Fruit fly (Drosophila melanogaster) whole organism, embryonic: ENCODE data around the gene deltaCOP.
A peak's percentile ranks its signal among the peaks of the same experiment; 100 is the strongest.

ENCODE experiments used
- Abd-B ChIP-seq: fragments of 200-800 bp; sonication (Bioruptor generic); optimal IDR thresholded peaks from 2 replicates; lab custom pipeline; 2018; ENCODE audit warnings: missing biosample characterization, mild to moderate bottlenecking, missing genetic modification characterization, moderate library complexity
- Asciz ChIP-seq: fragments of 200-800 bp; sonication (Bioruptor generic); optimal IDR thresholded peaks from 2 replicates; lab custom pipeline; 2017; ENCODE audit warnings: missing biosample characterization, mild to moderate bottlenecking, missing genetic modification characterization, missing genetic modification reagents
- Bdp1 ChIP-seq: fragments of 200-800 bp; sonication (Bioruptor generic); optimal IDR thresholded peaks from 3 replicates; lab custom pipeline; 2016; ENCODE audit warnings: missing biosample characterization, missing genetic modification characterization
- Blimp-1 ChIP-seq: fragments of 200-800 bp; sonication (Bioruptor generic); optimal IDR thresholded peaks from 3 replicates; lab custom pipeline; 2018; ENCODE audit warnings: missing biosample characterization, missing genetic modification characterization, mild to moderate bottlenecking, moderate library complexity, missing genetic modification reagents
- BtbVII ChIP-seq: fragments of 200-800 bp; sonication (Bioruptor generic); optimal IDR thresholded peaks from 3 replicates; lab custom pipeline; 2017; ENCODE audit warnings: missing biosample characterization, mild to moderate bottlenecking, missing genetic modification characterization
- CG10543 ChIP-seq: fragments of 200-800 bp; sonication (Bioruptor generic); optimal IDR thresholded peaks from 3 replicates; lab custom pipeline; 2017; ENCODE audit warnings: missing biosample characterization, mild to moderate bottlenecking, missing genetic modification characterization, moderate library complexity
- CG12219 ChIP-seq: fragments of 200-800 bp; sonication (Bioruptor generic); optimal IDR thresholded peaks from 3 replicates; lab custom pipeline; 2018; ENCODE audit warnings: missing biosample characterization, mild to moderate bottlenecking, missing genetic modification characterization
- CG13296 ChIP-seq: fragments of 200-800 bp; sonication (Bioruptor generic); optimal IDR thresholded peaks from 3 replicates; lab custom pipeline; 2018; ENCODE audit warnings: missing biosample characterization, mild to moderate bottlenecking, missing genetic modification characterization
- CG15514 ChIP-seq: fragments of 200-800 bp; sonication (Bioruptor generic); optimal IDR thresholded peaks from 3 replicates; lab custom pipeline; 2017; ENCODE audit warnings: missing biosample characterization, missing genetic modification characterization, mild to moderate bottlenecking, moderate library complexity, missing genetic modification reagents
- CG15696 ChIP-seq: fragments of 200-800 bp; sonication (Bioruptor generic); optimal IDR thresholded peaks from 2 replicates; lab custom pipeline; 2019; ENCODE audit warnings: missing biosample characterization, mild to moderate bottlenecking, missing genetic modification characterization, moderate library complexity
- CG18476 ChIP-seq: fragments of 200-800 bp; sonication (Bioruptor generic); optimal IDR thresholded peaks from 2 replicates; lab custom pipeline; 2016; ENCODE audit warnings: missing biosample characterization, mild to moderate bottlenecking, missing genetic modification characterization
- CG3995 ChIP-seq: fragments of 200-800 bp; sonication (Bioruptor generic); optimal IDR thresholded peaks from 3 replicates; lab custom pipeline; 2016; ENCODE audit warnings: missing biosample characterization, missing genetic modification characterization
- CG7839 ChIP-seq: fragments of 200-800 bp; sonication (Bioruptor generic); optimal IDR thresholded peaks from 3 replicates; lab custom pipeline; 2018; ENCODE audit warnings: missing biosample characterization, mild to moderate bottlenecking, missing genetic modification characterization, moderate library complexity
- CG8359 ChIP-seq: fragments of 200-800 bp; sonication (Bioruptor generic); optimal IDR thresholded peaks from 2 replicates; lab custom pipeline; 2017; ENCODE audit warnings: missing biosample characterization, mild to moderate bottlenecking, missing genetic modification characterization, borderline replicate concordance
- D19A ChIP-seq: fragments of 200-800 bp; optimal IDR thresholded peaks from 3 replicates; lab custom pipeline; 2019; ENCODE audit warnings: missing biosample characterization, mild to moderate bottlenecking, missing genetic modification characterization, moderate library complexity
- Drgx ChIP-seq: fragments of 200-800 bp; sonication (Bioruptor generic); IDR thresholded peaks from 2 replicates; pipeline ENCODE4 v1.3.6; 2022; ENCODE audit warnings: missing biosample characterization, missing genetic modification characterization
- HHEX ChIP-seq: fragments of 200-800 bp; sonication (Bioruptor generic); optimal IDR thresholded peaks from 3 replicates; lab custom pipeline; 2017; ENCODE audit warnings: missing biosample characterization, mild to moderate bottlenecking, missing genetic modification characterization, missing genetic modification reagents
- HLH4C ChIP-seq: fragments of 200-800 bp; sonication (Bioruptor generic); IDR thresholded peaks from 3 replicates; pipeline ENCODE4 v1.3.6; 2022; ENCODE audit warnings: missing biosample characterization, missing genetic modification characterization; ENCODE audit not compliant: partially characterized antibody
- Myb ChIP-seq: fragments of 200-800 bp; sonication (Bioruptor generic); optimal IDR thresholded peaks from 2 replicates; lab custom pipeline; 2016; ENCODE audit warnings: missing biosample characterization, missing genetic modification characterization
- Nf-YA ChIP-seq: fragments of 200-800 bp; sonication (Bioruptor generic); IDR thresholded peaks from 2 replicates; pipeline ENCODE4 v1.3.6; 2022; ENCODE audit warnings: missing biosample characterization, missing genetic modification characterization
- Nf-YC ChIP-seq: fragments of 200-800 bp; optimal IDR thresholded peaks from 3 replicates; lab custom pipeline; 2019; ENCODE audit warnings: missing biosample characterization, mild to moderate bottlenecking, missing genetic modification characterization, moderate library complexity
- NfI ChIP-seq: fragments of 200-800 bp; sonication (Bioruptor generic); optimal IDR thresholded peaks from 3 replicates; lab custom pipeline; 2018; ENCODE audit warnings: missing biosample characterization, mild to moderate bottlenecking, missing genetic modification characterization, moderate library complexity
- Pdp1 ChIP-seq, 2 experiments: fragments of 200-800 bp; sonication (Bioruptor generic); optimal IDR thresholded peaks; 3 replicates each; lab custom pipeline; 2016; ENCODE audit warnings: missing biosample characterization in 2 of 2, missing genetic modification characterization in 2 of 2, mild to moderate bottlenecking in 1 of 2, moderate library complexity in 1 of 2
- Tbp ChIP-seq: fragments of >200 bp; optimal IDR thresholded peaks from 2 replicates; lab custom pipeline; 2018; ENCODE audit warnings: missing biosample characterization, missing genetic modification characterization
- Xbp1 ChIP-seq: fragments of 200-800 bp; sonication (Bioruptor generic); optimal IDR thresholded peaks from 3 replicates; lab custom pipeline; 2016; ENCODE audit warnings: missing biosample characterization, mild to moderate bottlenecking, missing genetic modification characterization
- abd-A ChIP-seq: fragments of 200-800 bp; sonication (Bioruptor generic); optimal IDR thresholded peaks from 3 replicates; lab custom pipeline; 2019; ENCODE audit warnings: missing biosample characterization, mild to moderate bottlenecking, missing genetic modification characterization, moderate library complexity
- chif ChIP-seq, 2 experiments: fragments of 200-800 bp; sonication (Bioruptor generic); optimal IDR thresholded peaks; 3 replicates each; lab custom pipeline; 2016; ENCODE audit warnings: missing biosample characterization in 2 of 2, missing genetic modification characterization in 2 of 2
- crc ChIP-seq: fragments of 200-800 bp; sonication (Bioruptor generic); optimal IDR thresholded peaks from 2 replicates; lab custom pipeline; 2016; ENCODE audit warnings: missing biosample characterization, missing genetic modification characterization
- crol ChIP-seq: fragments of 200-800 bp; sonication (Bioruptor generic); IDR thresholded peaks from 2 replicates; pipeline ENCODE4 v1.3.6; 2022; ENCODE audit warnings: missing biosample characterization, missing genetic modification characterization
- cwo ChIP-seq: fragments of 200-800 bp; sonication (Bioruptor generic); optimal IDR thresholded peaks from 3 replicates; lab custom pipeline; 2017; ENCODE audit warnings: missing biosample characterization, missing genetic modification characterization, mild to moderate bottlenecking, moderate library complexity, missing genetic modification reagents
- disco-r ChIP-seq: fragments of 200-800 bp; sonication (Bioruptor generic); optimal IDR thresholded peaks from 2 replicates; lab custom pipeline; 2016; ENCODE audit warnings: missing biosample characterization, missing genetic modification characterization
- dysf ChIP-seq: fragments of 200-800 bp; sonication (Bioruptor generic); IDR thresholded peaks from 3 replicates; pipeline ENCODE4 v1.3.6; 2022; ENCODE audit warnings: missing biosample characterization, missing genetic modification characterization
- ewg ChIP-seq: fragments of 200-800 bp; sonication (Bioruptor generic); optimal IDR thresholded peaks from 3 replicates; lab custom pipeline; 2017; ENCODE audit warnings: mild to moderate bottlenecking, missing biosample characterization, missing genetic modification reagents, missing genetic modification characterization
- fru ChIP-seq: fragments of >200 bp; optimal IDR thresholded peaks from 2 replicates; lab custom pipeline; 2017
- gcm ChIP-seq: fragments of 200-800 bp; sonication (Bioruptor generic); optimal IDR thresholded peaks from 2 replicates; lab custom pipeline; 2019; ENCODE audit warnings: missing biosample characterization, mild to moderate bottlenecking, missing genetic modification characterization, moderate library complexity
- grau ChIP-seq: fragments of 200-800 bp; optimal IDR thresholded peaks from 3 replicates; lab custom pipeline; 2019; ENCODE audit warnings: missing biosample characterization, mild to moderate bottlenecking, missing genetic modification characterization, moderate library complexity
- insv ChIP-seq, 2 experiments: fragments of 200-800 bp; sonication (Bioruptor generic); optimal IDR thresholded peaks; 3 replicates each; lab custom pipeline; 2016 to 2018; ENCODE audit warnings: missing biosample characterization in 2 of 2, missing genetic modification characterization in 2 of 2
- inv ChIP-seq: fragments of 200-800 bp; sonication (Bioruptor generic); IDR thresholded peaks from 2 replicates; pipeline ENCODE4 v1.3.6; 2022; ENCODE audit warnings: missing biosample characterization, missing genetic modification characterization; ENCODE audit not compliant: partially characterized antibody
- lab ChIP-seq: fragments of 200-800 bp; sonication (Bioruptor generic); optimal IDR thresholded peaks from 3 replicates; lab custom pipeline; 2017; ENCODE audit warnings: missing biosample characterization, missing genetic modification characterization, mild to moderate bottlenecking, moderate library complexity, missing genetic modification reagents
- pfk ChIP-seq: fragments of 200-800 bp; sonication (Bioruptor generic); optimal IDR thresholded peaks from 2 replicates; lab custom pipeline; 2018; ENCODE audit warnings: missing biosample characterization, mild to moderate bottlenecking, missing genetic modification characterization, moderate library complexity
- sc ChIP-seq, 3 experiments: fragments of >200 bp in 2 of 3; fragments of 200-800 bp in 1 of 3; sonication (Bioruptor generic) in 1 of 3; optimal IDR thresholded peaks; 2 replicates in 2 of 3; 3 replicates in 1 of 3; lab custom pipeline; 2017; ENCODE audit warnings: mild to moderate bottlenecking in 1 of 3, missing biosample characterization in 1 of 3, missing genetic modification characterization in 1 of 3, missing genetic modification reagents in 1 of 3
- sd ChIP-seq: fragments of 200-800 bp; sonication (Bioruptor generic); optimal IDR thresholded peaks from 3 replicates; lab custom pipeline; 2018; ENCODE audit warnings: missing biosample characterization, mild to moderate bottlenecking, missing genetic modification characterization, moderate library complexity
- ssp ChIP-seq: fragments of 200-800 bp; sonication (Bioruptor generic); IDR thresholded peaks from 2 replicates; pipeline ENCODE4 v1.3.6; 2022; ENCODE audit warnings: missing biosample characterization, missing genetic modification characterization
- sug ChIP-seq: fragments of 200-800 bp; optimal IDR thresholded peaks from 2 replicates; lab custom pipeline; 2019; ENCODE audit warnings: missing biosample characterization, mild to moderate bottlenecking, missing genetic modification characterization, moderate library complexity
- tgo ChIP-seq: fragments of 200-800 bp; sonication (Bioruptor generic); IDR thresholded peaks from 3 replicates; pipeline ENCODE4 v1.3.6; 2022; ENCODE audit warnings: missing biosample characterization, missing genetic modification characterization
- trh ChIP-seq: fragments of 200-800 bp; sonication (Bioruptor generic); optimal IDR thresholded peaks from 2 replicates; lab custom pipeline; 2016; ENCODE audit warnings: missing biosample characterization, missing genetic modification characterization
- twi ChIP-seq: fragments of 200-800 bp; optimal IDR thresholded peaks from 2 replicates; lab custom pipeline; 2019; ENCODE audit warnings: missing biosample characterization, mild to moderate bottlenecking, missing genetic modification characterization, moderate library complexity
- tx ChIP-seq: fragments of 200-800 bp; sonication (Bioruptor generic); optimal IDR thresholded peaks from 2 replicates; lab custom pipeline; 2016; ENCODE audit warnings: missing biosample characterization, missing genetic modification characterization
- wek ChIP-seq: fragments of 200-800 bp; sonication (Bioruptor generic); optimal IDR thresholded peaks from 3 replicates; lab custom pipeline; 2018; ENCODE audit warnings: missing biosample characterization, mild to moderate bottlenecking, missing genetic modification characterization, moderate library complexity
- zen ChIP-seq: fragments of 200-800 bp; sonication (Bioruptor generic); optimal IDR thresholded peaks from 3 replicates; lab custom pipeline; 2018; ENCODE audit warnings: missing biosample characterization, mild to moderate bottlenecking, missing genetic modification characterization, moderate library complexity

deltaCOP gene

DNA sequence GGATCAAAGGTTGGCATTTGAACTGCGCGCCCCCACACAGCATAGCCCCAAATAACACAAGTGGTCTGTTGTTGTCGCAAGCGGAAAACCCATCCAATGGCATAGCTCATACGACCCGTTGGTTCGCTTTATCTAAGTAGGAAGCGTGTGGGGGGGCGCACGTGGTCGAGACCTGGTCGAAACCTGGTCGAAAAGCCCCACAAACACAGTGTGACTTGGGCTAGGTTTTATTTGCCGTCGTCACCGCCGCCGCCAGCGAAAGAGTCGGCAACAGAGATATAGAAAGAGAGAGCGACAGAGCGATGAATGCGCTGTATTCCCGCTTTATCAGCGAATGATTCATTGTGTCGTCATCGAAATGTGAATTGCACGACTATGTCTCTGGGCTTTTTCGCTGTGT, 18.7 kb downstream of the deltaCOP start (continued):
- TF ChIP-seq lab (GFP tag; lab: Kevin White, UChicago) (peak; percentile 55), disco-r (GFP tag; lab: Kevin White, UChicago) (no peak), tgo (GFP tag; lab: Robert Waterston, UW) (peak; percentile 16; the same call in 1 of the 3 replicates), sug (tag; lab: Kevin White, UChicago) (peak; percentile 98), HLH4C (GFP tag; lab: Robert Waterston, UW) (no peak), Xbp1 (GFP tag; lab: Kevin White, UChicago) (no peak), Nf-YA (GFP tag; lab: Robert Waterston, UW) (no peak), Abd-B (GFP tag; lab: Kevin White, UChicago) (no peak), HHEX (GFP tag; lab: Kevin White, UChicago) (no peak), twi (tag; lab: Kevin White, UChicago) (no peak), D19A (tag; lab: Kevin White, UChicago) (no peak), CG12219 (GFP tag; lab: Kevin White, UChicago) (no peak), Tbp (GFP tag; lab: Kevin White, UChicago) (no peak), BtbVII (GFP tag; lab: Kevin White, UChicago) (peak; percentile 35), wek (GFP tag; lab: Kevin White, UChicago) (no peak), sd (tag; lab: Kevin White, UChicago) (peak; percentile 81), trh (GFP tag; lab: Kevin White, UChicago) (no peak), abd-A (tag; lab: Kevin White, UChicago) (peak; percentile 10), CG18476 (GFP tag; lab: Kevin White, UChicago) (no peak), ssp (GFP tag; lab: Robert Waterston, UW) (no peak), Blimp-1 (GFP tag; lab: Kevin White, UChicago) (peak; percentile 22), dysf (GFP tag; lab: Robert Waterston, UW) (0 out of 3 replicates have a peak, but pooled peaks have one; percentile 8), CG7839 (tag; lab: Kevin White, UChicago) (no peak), ewg (GFP tag; lab: Kevin White, UChicago) (no peak), CG10543 (GFP tag; lab: Kevin White, UChicago) (peak; percentile 65), inv (no peak), Bdp1 (GFP tag; lab: Kevin White, UChicago) (no peak), Myb (GFP tag; lab: Kevin White, UChicago) (no peak), cwo (GFP tag; lab: Kevin White, UChicago) (peak; percentile 86), crc (no peak), zen (tag; lab: Kevin White, UChicago) (no peak), insv (GFP tag; optimal IDR thresholded peaks at IDR 0.05; lab: Kevin White, UChicago) (no peak), gcm (GFP tag; lab: Kevin White, UChicago) (no peak), Asciz (no peak), CG15696 (tag; lab: Kevin White, UChicago) (no peak), chif (GFP tag; optimal IDR thresholded peaks at IDR 0.05; lab: Kevin White, UChicago) (no peak), CG3995 (GFP tag; lab: Kevin White, UChicago) (no peak), grau (tag; lab: Kevin White, UChicago) (no peak), Pdp1 (GFP tag; optimal IDR thresholded peaks at IDR 0.05; lab: Kevin White, UChicago) (peak in 1 of 2 experiments; percentile 1), pfk (GFP tag; lab: Kevin White, UChicago) (no peak), fru (lab: Kevin White, UChicago) (no peak), CG13296 (GFP tag; lab: Kevin White, UChicago) (no peak), Drgx (GFP tag; lab: Robert Waterston, UW) (no peak), crol (GFP tag; lab: Robert Waterston, UW) (peak; percentile 38), sc (optimal IDR thresholded peaks at IDR 0.05; lab: Kevin White, UChicago) (no peak), sc (GFP tag; optimal IDR thresholded peaks at IDR 0.05; lab: Kevin White, UChicago) (no peak), Nf-YC (tag; lab: Kevin White, UChicago) (peak; percentile 65), NfI (GFP tag; lab: Kevin White, UChicago) (no peak), CG15514 (GFP tag; lab: Kevin White, UChicago) (no peak), CG8359 (no peak), tx (GFP tag; lab: Kevin White, UChicago) (no peak)
